Worm (Caenorhabditis elegans) whole organism, late embryonic: Measurements from ENCODE around the gene srh-128.
"Not testable (repeated sequence)": the region's sequence is repeated elsewhere in the genome, so short reads cannot be mapped to it uniquely, and the experiment has no call there.

ENCODE experiments used
- C08G9.2 ChIP-seq: sonication (generic microtip); optimal IDR thresholded peaks from 2 replicates; lab custom pipeline; 2016; ENCODE audit warnings: mild to moderate bottlenecking, missing genetic modification characterization, moderate library complexity, missing compliant biosample characterization
- C38D4.7 ChIP-seq: fragments of 200-800 bp; sonication (Bioruptor generic); optimal IDR thresholded peaks from 2 replicates; lab custom pipeline; 2018; ENCODE audit warnings: mild to moderate bottlenecking, missing genetic modification characterization, moderate library complexity, missing compliant biosample characterization
- K02D7.2 ChIP-seq: sonication (generic microtip); optimal IDR thresholded peaks from 2 replicates; lab custom pipeline; 2017; ENCODE audit warnings: mild to moderate bottlenecking, missing genetic modification characterization, missing compliant biosample characterization
- K09A11.1 ChIP-seq: sonication (generic microtip); optimal IDR thresholded peaks from 2 replicates; lab custom pipeline; 2017; ENCODE audit warnings: antibody characterized with exemption, mild to moderate bottlenecking, missing genetic modification characterization, missing compliant biosample characterization; ENCODE audit not compliant: insufficient read depth
- Y22D7AL.16 ChIP-seq: sonication (generic microtip); optimal IDR thresholded peaks from 2 replicates; lab custom pipeline; 2016; ENCODE audit warnings: missing genetic modification characterization, missing compliant biosample characterization
- ama-1 ChIP-seq: fragments of 150-350 bp; optimal IDR thresholded peaks from 2 replicates; lab custom pipeline; 2014
- ceh-14 ChIP-seq: sonication (generic microtip); optimal IDR thresholded peaks from 2 replicates; lab custom pipeline; 2016; ENCODE audit warnings: missing genotype, missing genetic modification characterization, missing compliant biosample characterization
- ceh-18 ChIP-seq: sonication (generic microtip); optimal IDR thresholded peaks from 2 replicates; lab custom pipeline; 2016; ENCODE audit warnings: missing genetic modification characterization, missing compliant biosample characterization
- ceh-2 ChIP-seq: sonication (generic microtip); optimal IDR thresholded peaks from 2 replicates; lab custom pipeline; 2016; ENCODE audit warnings: missing genotype, missing genetic modification characterization, missing compliant biosample characterization
- ceh-30 ChIP-seq: fragments of 150-350 bp; optimal IDR thresholded peaks from 2 replicates; lab custom pipeline; 2014; ENCODE audit warnings: missing biosample characterization, missing genetic modification characterization
- ceh-34 ChIP-seq: sonication (generic microtip); optimal IDR thresholded peaks from 2 replicates; lab custom pipeline; 2016; ENCODE audit warnings: mild to moderate bottlenecking, missing genetic modification characterization, missing compliant biosample characterization
- ceh-6 ChIP-seq: fragments of 200-800 bp; sonication (Bioruptor generic); optimal IDR thresholded peaks from 2 replicates; lab custom pipeline; 2018; ENCODE audit warnings: mild to moderate bottlenecking, missing genetic modification characterization, missing compliant biosample characterization
- ceh-9 ChIP-seq: sonication (generic microtip); optimal IDR thresholded peaks from 2 replicates; lab custom pipeline; 2016; ENCODE audit warnings: mild to moderate bottlenecking, missing genetic modification characterization, inconsistent platforms, missing compliant biosample characterization
- elt-2 ChIP-seq: sonication (generic microtip); optimal IDR thresholded peaks from 2 replicates; lab custom pipeline; 2016; ENCODE audit warnings: missing genetic modification reagents, missing genetic modification characterization, missing compliant biosample characterization
- fax-1 ChIP-seq: sonication (generic microtip); optimal IDR thresholded peaks from 2 replicates; lab custom pipeline; 2016; ENCODE audit warnings: missing genotype, missing genetic modification characterization, missing compliant biosample characterization
- hlh-30 ChIP-seq: sonication (generic microtip); optimal IDR thresholded peaks from 2 replicates; lab custom pipeline; 2017; ENCODE audit warnings: antibody characterized with exemption, missing genetic modification characterization, missing compliant biosample characterization; ENCODE audit not compliant: insufficient read depth
- hlh-8 ChIP-seq: sonication (generic microtip); optimal IDR thresholded peaks from 2 replicates; lab custom pipeline; 2016; ENCODE audit warnings: missing genotype, missing genetic modification characterization, missing compliant biosample characterization
- madf-2 ChIP-seq: sonication (generic microtip); optimal IDR thresholded peaks from 2 replicates; lab custom pipeline; 2017; ENCODE audit warnings: missing genetic modification characterization, missing compliant biosample characterization
- mec-3 ChIP-seq: sonication (generic microtip); optimal IDR thresholded peaks from 2 replicates; lab custom pipeline; 2016; ENCODE audit warnings: borderline replicate concordance, missing genetic modification characterization, missing compliant biosample characterization
- nfya-1 ChIP-seq: sonication (generic microtip); optimal IDR thresholded peaks from 2 replicates; lab custom pipeline; 2017; ENCODE audit warnings: missing genetic modification characterization, mild to moderate bottlenecking, missing compliant biosample characterization, antibody characterized with exemption, moderate library complexity
- pat-9 ChIP-seq: fragments of 200-800 bp; sonication (Bioruptor generic); optimal IDR thresholded peaks from 2 replicates; lab custom pipeline; 2018; ENCODE audit warnings: mild to moderate bottlenecking, missing genetic modification characterization, moderate library complexity, missing compliant biosample characterization
- pha-4 ChIP-seq: fragments of 150-350 bp; optimal IDR thresholded peaks from 2 replicates; lab custom pipeline; 2018; ENCODE audit warnings: missing biosample characterization, missing genetic modification reagents, missing genetic modification characterization
- pqm-1 ChIP-seq: sonication (generic microtip); optimal IDR thresholded peaks from 2 replicates; lab custom pipeline; 2016; ENCODE audit warnings: missing genetic modification characterization, missing compliant biosample characterization
- ref-2 ChIP-seq: sonication (generic microtip); optimal IDR thresholded peaks from 2 replicates; lab custom pipeline; 2016; ENCODE audit warnings: missing genetic modification characterization, missing compliant biosample characterization
- sdc-2 ChIP-seq: sonication (generic microtip); optimal IDR thresholded peaks from 2 replicates; lab custom pipeline; 2016; ENCODE audit warnings: missing genotype, missing genetic modification characterization, missing compliant biosample characterization
- tbx-7 ChIP-seq: sonication (generic microtip); optimal IDR thresholded peaks from 2 replicates; lab custom pipeline; 2016; ENCODE audit warnings: missing genotype, missing genetic modification characterization, missing compliant biosample characterization
- unc-42 ChIP-seq: sonication (generic microtip); optimal IDR thresholded peaks from 2 replicates; lab custom pipeline; 2016; ENCODE audit warnings: missing genotype, missing genetic modification characterization, missing compliant biosample characterization
- unc-55 ChIP-seq: sonication (generic microtip); optimal IDR thresholded peaks from 2 replicates; lab custom pipeline; 2017; ENCODE audit warnings: missing biosample characterization, missing genetic modification reagents, missing genetic modification characterization
- unc-86 ChIP-seq: sonication (generic microtip); optimal IDR thresholded peaks from 2 replicates; lab custom pipeline; 2016; ENCODE audit warnings: missing genetic modification characterization, missing compliant biosample characterization
- zip-5 ChIP-seq: sonication (generic microtip); optimal IDR thresholded peaks from 2 replicates; lab custom pipeline; 2016; ENCODE audit warnings: missing genetic modification characterization, missing compliant biosample characterization

Gene srh-128

ce11 chrII:2692476-2692875, 12.6 kb downstream of the srh-128 start, which contains the start of gene set-11:
TSS of gene set-11 (minus strand) at chrII:2692576.
- TF ChIP-seq mec-3 (tag; lab: Kevin White, UChicago) (no peak), tbx-7 (tag; lab: Kevin White, UChicago) (no peak), hlh-8 (no peak), ref-2 (tag; lab: Kevin White, UChicago) (no peak), ceh-6 (GFP tag; lab: Kevin White, UChicago) (no peak), Y22D7AL.16 (tag; lab: Kevin White, UChicago) (no peak), unc-86 (tag; lab: Kevin White, UChicago) (no peak)

- no peak for TF ChIP-seq ama-1 (lab: Kevin White, UChicago)
- TF ChIP-seq ceh-34 (tag; lab: Kevin White, UChicago), result no peak
- no peak for TF ChIP-seq sdc-2 (tag; lab: Kevin White, UChicago)
- TF ChIP-seq nfya-1, result no peak
- no peak for TF ChIP-seq hlh-30
- no peak for TF ChIP-seq C08G9.2 (tag; lab: Kevin White, UChicago)
- no peak for TF ChIP-seq ceh-6 (GFP tag; lab: Kevin White, UChicago)
- no peak for TF ChIP-seq zip-5 (tag; lab: Kevin White, UChicago)
- no peak for TF ChIP-seq C38D4.7
- TF ChIP-seq ceh-30, result no peak
- TF ChIP-seq pha-4 (tag; lab: Kevin White, UChicago), result no peak
- TF ChIP-seq K02D7.2, result no peak
- TF ChIP-seq pat-9 (tag; lab: Kevin White, UChicago), result no peak
- no peak for TF ChIP-seq Y22D7AL.16 (tag; lab: Kevin White, UChicago)
These were observed 15.0 kb downstream of the srh-128 start, which contains the start of gene nspf-3 for ce11 chrII:2690080-2690479. TSS of gene nspf-3 (minus strand) at chrII:2690180.

- TF ChIP-seq ceh-14; K09A11.1 (tag; lab: Kevin White, UChicago); unc-55: not testable (repeated sequence)
These were observed 16.5 kb downstream of the srh-128 start, which contains the start of gene nspf-2 for ce11 chrII:2688616-2689015. TSS of gene nspf-2 (plus strand) at chrII:2688916.

- TF ChIP-seq madf-2, result no peak
- no peak for TF ChIP-seq pqm-1 (tag; lab: Kevin White, UChicago)
- no peak for TF ChIP-seq ceh-6 (GFP tag; lab: Kevin White, UChicago)
- TF ChIP-seq ceh-9 (tag; lab: Kevin White, UChicago), result no peak
- no peak for TF ChIP-seq mec-3 (tag; lab: Kevin White, UChicago)
- no peak for TF ChIP-seq sdc-2 (tag; lab: Kevin White, UChicago)
- TF ChIP-seq fax-1 (tag; lab: Kevin White, UChicago), result no peak
- TF ChIP-seq hlh-30, result no peak
- no peak for TF ChIP-seq ama-1 (lab: Kevin White, UChicago)
- peak; percentile 52 for TF ChIP-seq hlh-8
- TF ChIP-seq unc-42 (tag; lab: Kevin White, UChicago), result peak; percentile 45
- peak; percentile 36 for TF ChIP-seq ceh-18 (tag; lab: Kevin White, UChicago)
- TF ChIP-seq unc-55, result peak; percentile 35
- no peak for TF ChIP-seq ref-2 (tag; lab: Kevin White, UChicago)
- TF ChIP-seq ceh-2 (tag; lab: Kevin White, UChicago), result no peak
These were observed 18.0 kb downstream of the srh-128 start, which contains the start of the genes sup-9 and nspf-1 for ce11 chrII:2686985-2687675. TSS of gene sup-9 (minus strand) at chrII:2687027. TSS of gene nspf-1 (plus strand) at chrII:2687625.

ce11 chrII:2684783-2685182, 20.3 kb downstream of the srh-128 start:
- TF ChIP-seq ceh-14 (no peak), elt-2 (tag; lab: Kevin White, UChicago) (no peak), fax-1 (tag; lab: Kevin White, UChicago) (no peak), ama-1 (lab: Kevin White, UChicago) (no peak)
- TF ChIP-seq, all 69 proteins: peak for 0
